Fruit fly (Drosophila melanogaster) whole organism, prepupa: ENCODE data around the gene Task6.

Experiments used
- Blimp-1 ChIP-seq: fragments of 200-800 bp; sonication (Bioruptor generic); optimal IDR thresholded peaks from 3 replicates; lab custom pipeline; 2017; ENCODE audit warnings: missing biosample characterization, missing genetic modification characterization, mild to moderate bottlenecking, moderate library complexity, missing genetic modification reagents
- CG10631 ChIP-seq: fragments of 200-800 bp; sonication (Bioruptor generic); optimal IDR thresholded peaks from 2 replicates; lab custom pipeline; 2016; ENCODE audit warnings: missing biosample characterization, missing genetic modification characterization
- CG10669 ChIP-seq: fragments of 200-800 bp; sonication (Bioruptor generic); optimal IDR thresholded peaks from 3 replicates; lab custom pipeline; 2018; ENCODE audit warnings: missing biosample characterization, mild to moderate bottlenecking, missing genetic modification characterization, moderate library complexity
- CG11762 ChIP-seq: fragments of 200-800 bp; sonication (Bioruptor generic); optimal IDR thresholded peaks from 3 replicates; lab custom pipeline; 2016; ENCODE audit warnings: missing biosample characterization, missing genetic modification characterization; ENCODE audit not compliant: insufficient read depth
- CG11902 ChIP-seq: fragments of 200-800 bp; sonication (Bioruptor generic); optimal IDR thresholded peaks from 3 replicates; lab custom pipeline; 2016; ENCODE audit warnings: missing biosample characterization, missing genetic modification characterization
- CG16779 ChIP-seq: fragments of 200-800 bp; sonication (Bioruptor generic); optimal IDR thresholded peaks from 3 replicates; lab custom pipeline; 2017; ENCODE audit warnings: missing biosample characterization, mild to moderate bottlenecking, missing genetic modification characterization
- CG3032 ChIP-seq: fragments of 200-800 bp; optimal IDR thresholded peaks from 2 replicates; lab custom pipeline; 2019; ENCODE audit warnings: missing biosample characterization, mild to moderate bottlenecking, missing genetic modification characterization, moderate library complexity
- CG31627 ChIP-seq: fragments of 200-800 bp; sonication (Bioruptor generic); optimal IDR thresholded peaks from 3 replicates; lab custom pipeline; 2016; ENCODE audit warnings: missing biosample characterization, missing genetic modification characterization
- CG32006 ChIP-seq: fragments of 200-800 bp; sonication (Bioruptor generic); optimal IDR thresholded peaks from 3 replicates; lab custom pipeline; 2017; ENCODE audit warnings: missing biosample characterization, mild to moderate bottlenecking, missing genetic modification characterization
- CG34406 ChIP-seq: fragments of 200-800 bp; sonication (Bioruptor generic); optimal IDR thresholded peaks from 3 replicates; lab custom pipeline; 2016; ENCODE audit warnings: missing biosample characterization, missing genetic modification characterization
- CG3919 ChIP-seq: fragments of 200-800 bp; sonication (Bioruptor generic); optimal IDR thresholded peaks from 3 replicates; lab custom pipeline; 2016; ENCODE audit warnings: missing biosample characterization, missing genetic modification characterization
- CG4318 ChIP-seq: fragments of 200-800 bp; sonication (Bioruptor generic); optimal IDR thresholded peaks from 3 replicates; lab custom pipeline; 2017; ENCODE audit warnings: missing biosample characterization, mild to moderate bottlenecking, missing genetic modification characterization
- CG6163 ChIP-seq: fragments of 200-800 bp; sonication (Bioruptor generic); IDR thresholded peaks from 3 replicates; pipeline ENCODE4 v1.3.6; 2022; ENCODE audit warnings: missing biosample characterization, missing genetic modification characterization
- CG6792 ChIP-seq: fragments of 200-800 bp; sonication (Bioruptor generic); optimal IDR thresholded peaks from 3 replicates; lab custom pipeline; 2016; ENCODE audit warnings: missing biosample characterization, missing genetic modification characterization
- CG6854 ChIP-seq: fragments of 200-800 bp; sonication (Bioruptor generic); optimal IDR thresholded peaks from 2 replicates; lab custom pipeline; 2017; ENCODE audit warnings: missing biosample characterization, mild to moderate bottlenecking, missing genetic modification characterization
- CG7368 ChIP-seq: fragments of 200-800 bp; sonication (Bioruptor generic); optimal IDR thresholded peaks from 3 replicates; lab custom pipeline; 2016; ENCODE audit warnings: missing biosample characterization, missing genetic modification characterization
- CG8632 ChIP-seq: fragments of 200-800 bp; sonication (Bioruptor generic); optimal IDR thresholded peaks from 3 replicates; lab custom pipeline; 2016; ENCODE audit warnings: missing biosample characterization, missing genetic modification characterization
- CG9139 ChIP-seq: fragments of 200-800 bp; sonication (Bioruptor generic); optimal IDR thresholded peaks from 3 replicates; lab custom pipeline; 2017; ENCODE audit warnings: missing biosample characterization, mild to moderate bottlenecking, missing genetic modification characterization
- Eip75B ChIP-seq: fragments of 200-800 bp; sonication (Bioruptor generic); optimal IDR thresholded peaks from 3 replicates; lab custom pipeline; 2016; ENCODE audit warnings: missing biosample characterization, missing genetic modification characterization
- Eip78C ChIP-seq: fragments of 200-800 bp; sonication (Bioruptor generic); peaks from one replicate; lab custom pipeline; 2016; ENCODE audit warnings: missing biosample characterization, missing genetic modification characterization
- Eip93F ChIP-seq: fragments of 200-800 bp; sonication (Bioruptor generic); optimal IDR thresholded peaks from 2 replicates; lab custom pipeline; 2016; ENCODE audit warnings: missing biosample characterization, mild to moderate bottlenecking, missing genetic modification characterization
- Ets21C ChIP-seq: fragments of 200-800 bp; sonication (Bioruptor generic); optimal IDR thresholded peaks from 3 replicates; lab custom pipeline; 2016; ENCODE audit warnings: missing biosample characterization, missing genetic modification characterization
- Ets96B ChIP-seq: fragments of 200-800 bp; optimal IDR thresholded peaks from 2 replicates; lab custom pipeline; 2019; ENCODE audit warnings: missing biosample characterization, mild to moderate bottlenecking, missing genetic modification characterization, moderate library complexity
- Gug ChIP-seq: fragments of 200-800 bp; sonication (Bioruptor generic); IDR thresholded peaks from 2 replicates; pipeline ENCODE4 v1.3.6; 2022; ENCODE audit warnings: missing biosample characterization, missing genetic modification characterization
- Hr38 ChIP-seq: sonication (Bioruptor generic); optimal IDR thresholded peaks from 2 replicates; lab custom pipeline; 2016; ENCODE audit warnings: missing biosample characterization, missing genetic modification characterization
- Hr39 ChIP-seq: fragments of 200-800 bp; sonication (Bioruptor generic); optimal IDR thresholded peaks from 2 replicates; lab custom pipeline; 2016; ENCODE audit warnings: missing biosample characterization, missing genetic modification characterization
- Hr4 ChIP-seq: fragments of 200-800 bp; sonication (Bioruptor generic); optimal IDR thresholded peaks from 3 replicates; lab custom pipeline; 2016; ENCODE audit warnings: missing biosample characterization, missing genetic modification characterization
- Lpt ChIP-seq: fragments of 200-800 bp; sonication (Bioruptor generic); optimal IDR thresholded peaks from 3 replicates; lab custom pipeline; 2016; ENCODE audit warnings: missing biosample characterization, missing genetic modification characterization
- Met ChIP-seq: fragments of 200-800 bp; sonication (Bioruptor generic); optimal IDR thresholded peaks from 3 replicates; lab custom pipeline; 2016; ENCODE audit warnings: missing biosample characterization, missing genetic modification characterization
- OdsH ChIP-seq: fragments of 200-800 bp; sonication (Bioruptor generic); optimal IDR thresholded peaks from 3 replicates; lab custom pipeline; 2016; ENCODE audit warnings: missing biosample characterization, missing genetic modification characterization
- Smox ChIP-seq: fragments of 200-800 bp; sonication (Bioruptor generic); optimal IDR thresholded peaks from 3 replicates; lab custom pipeline; 2016; ENCODE audit warnings: missing biosample characterization, missing genetic modification characterization
- Sox102F ChIP-seq: fragments of 200-800 bp; sonication (Bioruptor generic); optimal IDR thresholded peaks from 2 replicates; lab custom pipeline; 2016; ENCODE audit warnings: missing biosample characterization, mild to moderate bottlenecking, missing genetic modification characterization
- Sox14 ChIP-seq: fragments of 200-800 bp; sonication (Bioruptor generic); optimal IDR thresholded peaks from 3 replicates; lab custom pipeline; 2016; ENCODE audit warnings: missing biosample characterization, missing genetic modification characterization
- Sox15 ChIP-seq: fragments of 200-800 bp; sonication (Bioruptor generic); optimal IDR thresholded peaks from 3 replicates; lab custom pipeline; 2016; ENCODE audit warnings: missing biosample characterization, missing genetic modification characterization
- cyc ChIP-seq: fragments of 200-800 bp; sonication (Bioruptor generic); optimal IDR thresholded peaks from 3 replicates; lab custom pipeline; 2016; ENCODE audit warnings: missing biosample characterization, missing genetic modification characterization
- dsx ChIP-seq: fragments of 200-800 bp; optimal IDR thresholded peaks from 3 replicates; lab custom pipeline; 2019; ENCODE audit warnings: missing biosample characterization, mild to moderate bottlenecking, missing genetic modification characterization, moderate library complexity; ENCODE audit not compliant: poor library complexity, severe bottlenecking
- eg ChIP-seq: fragments of 200-800 bp; sonication (Bioruptor generic); IDR thresholded peaks from 3 replicates; pipeline ENCODE4 v1.3.6; 2022; ENCODE audit warnings: missing biosample characterization, missing genetic modification characterization
- esn ChIP-seq: fragments of 200-800 bp; sonication (Bioruptor generic); optimal IDR thresholded peaks from 2 replicates; lab custom pipeline; 2016; ENCODE audit warnings: missing biosample characterization, mild to moderate bottlenecking, missing genetic modification characterization, moderate library complexity
- fd59A ChIP-seq: fragments of 200-800 bp; sonication (Bioruptor generic); optimal IDR thresholded peaks from 2 replicates; lab custom pipeline; 2017; ENCODE audit warnings: missing biosample characterization, mild to moderate bottlenecking, missing genetic modification characterization, missing genetic modification reagents
- fd85E ChIP-seq: fragments of 200-800 bp; sonication (Bioruptor generic); optimal IDR thresholded peaks from 3 replicates; lab custom pipeline; 2016; ENCODE audit warnings: missing biosample characterization, missing genetic modification characterization
- fkh ChIP-seq: fragments of 200-800 bp; sonication (Bioruptor generic); optimal IDR thresholded peaks from 3 replicates; lab custom pipeline; 2017; ENCODE audit warnings: missing biosample characterization, mild to moderate bottlenecking, missing genetic modification characterization, moderate library complexity
- lz ChIP-seq: fragments of 200-800 bp; sonication (Bioruptor generic); optimal IDR thresholded peaks from 3 replicates; lab custom pipeline; 2016; ENCODE audit warnings: missing biosample characterization, missing genetic modification characterization
- net ChIP-seq: fragments of 200-800 bp; sonication (Bioruptor generic); optimal IDR thresholded peaks from 3 replicates; lab custom pipeline; 2016; ENCODE audit warnings: missing biosample characterization, missing genetic modification characterization
- pdm3 ChIP-seq: fragments of 200-800 bp; sonication (Bioruptor generic); optimal IDR thresholded peaks from 3 replicates; lab custom pipeline; 2016; ENCODE audit warnings: missing biosample characterization, missing genetic modification characterization
- salr ChIP-seq, 2 experiments: fragments of 200-800 bp; sonication (Bioruptor generic); optimal IDR thresholded peaks; 3 replicates each; lab custom pipeline; 2016 to 2018; ENCODE audit warnings: missing biosample characterization in 2 of 2, missing genetic modification characterization in 2 of 2, mild to moderate bottlenecking in 1 of 2
- ss ChIP-seq, 2 experiments: fragments of 200-800 bp; sonication (Bioruptor generic); optimal IDR thresholded peaks; 2 replicates in 1 of 2; 3 replicates in 1 of 2; lab custom pipeline; 2017 to 2018; ENCODE audit warnings: mild to moderate bottlenecking in 2 of 2, missing biosample characterization in 2 of 2, missing genetic modification characterization in 2 of 2, moderate library complexity in 1 of 2
- topi ChIP-seq: fragments of 200-800 bp; sonication (Bioruptor generic); optimal IDR thresholded peaks from 3 replicates; lab custom pipeline; 2016; ENCODE audit warnings: missing biosample characterization, missing genetic modification characterization

Task6 gene

DNA sequence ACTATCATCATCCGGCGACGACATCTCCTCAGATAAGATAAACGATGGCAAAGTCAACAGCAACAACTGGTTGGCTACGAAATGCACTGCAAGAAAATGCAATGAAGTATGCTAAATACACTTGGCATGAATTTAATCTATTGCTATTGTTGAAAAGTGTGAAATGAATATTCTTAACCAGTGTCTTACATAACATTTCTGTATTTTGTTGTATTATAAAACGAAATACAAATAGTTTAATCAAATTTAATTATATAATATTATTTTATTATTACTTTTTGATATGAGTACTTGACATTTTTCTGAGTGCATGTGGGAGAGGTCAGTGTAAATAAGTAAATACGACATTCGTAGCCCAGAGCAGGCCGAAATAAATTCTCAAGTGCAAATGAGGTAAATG lies 39.2 kb upstream of the Task6 start (continued):
- TF ChIP-seq CG8632 (GFP tag; lab: Kevin White, UChicago) (peak; percentile 60), CG9139 (GFP tag; lab: Kevin White, UChicago) (peak; percentile 49), CG6163 (GFP tag; lab: Robert Waterston, UW) (peak; percentile 38; the same call in 1 of the 3 replicates), CG3919 (GFP tag; lab: Kevin White, UChicago) (peak; percentile 48), pdm3 (GFP tag; lab: Kevin White, UChicago) (peak; percentile 40)
- TF ChIP-seq, all 60 proteins: peak for 34

dm6 chr3R:13711735-13712134 lies 37.4 kb upstream of the Task6 start, which contains the start of the genes primo-1 and primo-2:
Gene primo-1, minus strand, starts transcription at chr3R:13711835.
Gene primo-2, minus strand, starts transcription at chr3R:13711835.
- TF ChIP-seq CG34406 (GFP tag; lab: Kevin White, UChicago) (no peak), CG4318 (no peak)
- TF ChIP-seq, all 60 proteins: peak for 0

- TF ChIP-seq cyc (GFP tag; lab: Kevin White, UChicago) (no peak), Sox102F (no peak), CG34406 (GFP tag; lab: Kevin White, UChicago) (no peak), Lpt (GFP tag; lab: Kevin White, UChicago) (no peak), Ets96B (tag; lab: Kevin White, UChicago) (peak; percentile 6), CG32006 (GFP tag; lab: Kevin White, UChicago) (no peak), CG10669 (GFP tag; lab: Kevin White, UChicago) (no peak), CG11762 (GFP tag; lab: Kevin White, UChicago) (no peak), CG6792 (GFP tag; lab: Kevin White, UChicago) (no peak), Hr38 (GFP tag; lab: Kevin White, UChicago) (no peak), Smox (GFP tag; lab: Kevin White, UChicago) (peak; percentile 21), Eip93F (GFP tag; lab: Kevin White, UChicago) (peak; percentile 7), dsx (GFP tag; lab: Kevin White, UChicago) (no peak), Sox15 (GFP tag; lab: Kevin White, UChicago) (no peak), CG31627 (GFP tag; lab: Kevin White, UChicago) (peak; percentile 17), CG16779 (tag; lab: Kevin White, UChicago) (no peak), CG4318 (no peak), Hr39 (peak; percentile 11), salr (GFP tag; optimal IDR thresholded peaks at IDR 0.05; lab: Kevin White, UChicago) (no peak), pdm3 (GFP tag; lab: Kevin White, UChicago) (peak; percentile 12), CG7368 (no peak), esn (peak; percentile 33), Gug (no peak), CG3032 (tag; lab: Kevin White, UChicago) (no peak), eg (no peak), Blimp-1 (no peak), fkh (GFP tag; lab: Kevin White, UChicago) (no peak), Ets21C (no peak), net (GFP tag; lab: Kevin White, UChicago) (no peak), Eip75B (GFP tag; lab: Kevin White, UChicago) (no peak), fd85E (GFP tag; lab: Kevin White, UChicago) (no peak), CG6163 (GFP tag; lab: Robert Waterston, UW) (peak; percentile 30; the same call in 2 of the 3 replicates), Hr4 (GFP tag; lab: Kevin White, UChicago) (peak; percentile 6), fd59A (GFP tag; lab: Kevin White, UChicago) (no peak), CG6854 (no peak), lz (GFP tag; lab: Kevin White, UChicago) (no peak), CG10631 (GFP tag; lab: Kevin White, UChicago) (no peak), Eip78C (GFP tag; lab: Kevin White, UChicago) (peak; percentile 53), OdsH (GFP tag; lab: Kevin White, UChicago) (no peak), topi (no peak), CG11902 (GFP tag; lab: Kevin White, UChicago) (no peak), Met (GFP tag; lab: Kevin White, UChicago) (no peak), ss (GFP tag; optimal IDR thresholded peaks at IDR 0.05; lab: Kevin White, UChicago) (no peak), CG3919 (GFP tag; lab: Kevin White, UChicago) (peak; percentile 28), Sox14 (GFP tag; lab: Kevin White, UChicago) (no peak)
Measured at dm6 chr3R:13710645-13711044, 36.3 kb upstream of the Task6 start.
